Fruit fly (Drosophila melanogaster) S2 (cell line): ENCODE data around the gene Rph.

Experiments
- CG8478 ChIP-seq: fragments of >200 bp; optimal IDR thresholded peaks from 2 replicates; lab custom pipeline; 2018
- CTCF ChIP-seq, 2 experiments: fragments of >200 bp; optimal IDR thresholded peaks; 2 replicates each; lab custom pipeline; 2018

DNA sequence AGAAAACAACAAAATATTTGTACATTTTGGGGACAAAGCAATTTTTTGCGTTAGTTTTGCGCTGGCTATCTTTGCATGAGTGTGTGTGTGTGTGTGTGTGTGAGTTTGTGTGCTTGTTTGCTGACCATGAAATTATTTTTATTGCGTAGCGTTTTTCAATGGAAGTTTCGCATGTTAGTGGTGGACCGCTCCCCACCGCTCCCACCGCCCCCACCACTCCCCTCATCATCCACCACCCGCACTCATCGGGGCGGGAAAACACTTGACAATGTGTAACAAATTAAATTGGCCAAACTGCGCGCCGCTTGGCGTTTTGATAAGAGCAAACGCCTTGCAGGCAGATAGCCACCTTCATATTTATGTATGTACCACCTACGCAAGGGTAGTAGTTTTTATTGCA is 38.2 kb downstream of the Rph start:
- TF ChIP-seq CG8478 (lab: Kevin White, UChicago) (no peak), CTCF (optimal IDR thresholded peaks at IDR 0.05; lab: Kevin White, UChicago) (no peak)
